Worm (Caenorhabditis elegans): ENCODE measurements around the gene C45G9.5.

DNA sequence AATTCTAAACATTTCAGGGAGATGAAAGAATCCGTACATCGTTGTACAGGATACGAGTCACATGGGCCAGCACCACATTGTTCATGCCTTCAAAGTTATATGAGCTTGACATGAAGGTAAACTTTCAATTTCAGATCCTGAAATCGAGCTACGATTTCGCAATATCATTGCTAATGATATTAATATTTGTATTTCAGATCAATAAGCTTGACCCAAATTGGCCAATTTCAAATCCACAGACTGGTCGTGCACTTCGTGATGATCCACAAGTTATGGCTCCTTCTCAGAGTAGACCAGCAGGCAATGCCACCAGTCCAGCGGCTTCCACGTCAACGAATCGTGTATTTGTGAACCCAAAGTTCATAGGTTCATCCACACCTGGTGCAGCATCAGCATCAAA is 21.6 kb upstream of the C45G9.5 start:
- no peak for TF ChIP-seq K12H6.12 (tag; optimal IDR thresholded peaks at IDR 0.05)
- TF ChIP-seq sea-2 (GFP tag; IDR thresholded peaks at IDR 0.05): no peak
- no peak for TF ChIP-seq attf-6 (GFP tag; IDR thresholded peaks at IDR 0.05)
- TF ChIP-seq ets-4 (GFP tag; optimal IDR thresholded peaks at IDR 0.05): no peak
- TF ChIP-seq repo-1 (tag; optimal IDR thresholded peaks at IDR 0.05): no peak
- TF ChIP-seq snpc-1.3 (tag; optimal IDR thresholded peaks at IDR 0.05; ENCODE audit: insufficient read depth): no peak
- no peak for TF ChIP-seq aptf-3 (GFP tag; IDR thresholded peaks at IDR 0.05)
- no peak for TF ChIP-seq sdz-38 (tag; optimal IDR thresholded peaks at IDR 0.05)
- TF ChIP-seq ceh-79 (tag; optimal IDR thresholded peaks at IDR 0.05): no peak
- no peak for TF ChIP-seq ZK185.1 (tag; optimal IDR thresholded peaks at IDR 0.05; ENCODE audit: poor library complexity, severe bottlenecking)
- no peak for TF ChIP-seq pha-4 (tag; optimal IDR thresholded peaks at IDR 0.05)
- TF ChIP-seq C17E4.6 (GFP tag; IDR thresholded peaks at IDR 0.05): no peak
- no peak for TF ChIP-seq madf-3 (GFP tag; IDR thresholded peaks at IDR 0.05)
